Worm (Caenorhabditis elegans) whole organism, L4 larva: Measurements from ENCODE around the gene R148.8.

Experiments used
- R02D3.7 ChIP-seq: fragments of 150-350 bp; sonication (generic microtip); optimal IDR thresholded peaks from 3 replicates; lab custom pipeline; 2014; ENCODE audit warnings: missing biosample characterization, missing genetic modification characterization
- ceh-82 ChIP-seq: sonication (generic microtip); optimal IDR thresholded peaks from 2 replicates; lab custom pipeline; 2017; ENCODE audit warnings: missing biosample characterization, missing genetic modification characterization
- lir-3 ChIP-seq: sonication (generic microtip); optimal IDR thresholded peaks from 2 replicates; lab custom pipeline; 2016; ENCODE audit warnings: mild to moderate bottlenecking, missing genetic modification characterization, missing compliant biosample characterization
- unc-39 ChIP-seq: sonication (generic microtip); optimal IDR thresholded peaks from 2 replicates; lab custom pipeline; 2017; ENCODE audit warnings: missing biosample characterization, missing genetic modification characterization

DNA sequence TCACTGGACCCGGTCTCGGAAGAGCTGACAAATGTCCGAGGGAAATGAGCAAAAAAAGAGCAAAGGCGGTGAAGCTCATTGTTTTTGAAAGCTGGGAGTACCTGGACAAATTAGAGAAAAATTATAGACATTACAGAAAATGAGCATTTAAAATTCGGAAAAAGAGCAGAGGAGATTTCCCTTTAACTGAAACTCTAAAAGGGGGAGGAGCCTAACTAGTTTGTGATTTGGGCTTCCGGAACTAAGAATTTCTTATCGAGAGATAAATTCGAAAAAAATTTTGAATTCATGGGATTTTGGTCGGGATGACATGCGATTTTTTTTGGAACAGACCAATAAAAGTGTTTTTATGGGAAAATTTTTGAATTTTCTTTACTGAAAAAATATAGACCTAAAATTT is 47.6 kb upstream of the R148.8 start, which contains the start of gene C44B11.4:
- TF ChIP-seq ceh-82 (no peak), R02D3.7 (no peak), unc-39 (no peak), lir-3 (tag; lab: Kevin White, UChicago) (no peak)
